Worm (Caenorhabditis elegans) whole organism, midembryonic: ENCODE data around the gene cdc-73.

ENCODE experiments used
- T22C8.4 ChIP-seq: fragments of 200-800 bp; sonication (Bioruptor generic); IDR thresholded peaks from 2 replicates; pipeline ENCODE4 v1.3.6; 2022; ENCODE audit warnings: missing genetic modification characterization, missing compliant biosample characterization
- cog-1 ChIP-seq: sonication (generic microtip); optimal IDR thresholded peaks from 2 replicates; lab custom pipeline; 2016; ENCODE audit warnings: missing genetic modification characterization, missing compliant biosample characterization
- flt-1 ChIP-seq: fragments of 200-800 bp; sonication (Bioruptor generic); IDR thresholded peaks from 2 replicates; pipeline ENCODE4 v1.3.6; 2022; ENCODE audit warnings: missing genetic modification characterization, missing compliant biosample characterization
- klf-2 ChIP-seq: fragments of 200-800 bp; sonication (Bioruptor generic); conservative IDR thresholded peaks from 2 replicates; pipeline ENCODE4 v1.3.6; 2022; ENCODE audit warnings: missing genetic modification reagents, missing genetic modification characterization, missing compliant biosample characterization
- med-1 ChIP-seq: sonication (generic microtip); optimal IDR thresholded peaks from 2 replicates; lab custom pipeline; 2017; ENCODE audit warnings: missing genetic modification characterization, mild to moderate bottlenecking, missing compliant biosample characterization, antibody characterized with exemption, missing genetic modification reagents; ENCODE audit not compliant: insufficient read depth
- ref-1 ChIP-seq: fragments of 200-800 bp; sonication (Bioruptor generic); conservative IDR thresholded peaks from 2 replicates; pipeline ENCODE4 v1.3.6; 2022; ENCODE audit warnings: missing genetic modification reagents, missing genetic modification characterization, missing compliant biosample characterization
- tab-1 ChIP-seq: fragments of 200-800 bp; sonication (Bioruptor generic); IDR thresholded peaks from 2 replicates; pipeline ENCODE4 v1.3.6; 2022; ENCODE audit warnings: missing genetic modification characterization, missing compliant biosample characterization
- ztf-23 ChIP-seq: fragments of 200-800 bp; sonication (Bioruptor generic); IDR thresholded peaks from 2 replicates; pipeline ENCODE4 v1.3.6; 2022; ENCODE audit warnings: missing genetic modification reagents, missing genetic modification characterization, missing compliant biosample characterization
- ztf-29 ChIP-seq: fragments of 200-800 bp; sonication (Bioruptor generic); IDR thresholded peaks from 2 replicates; pipeline ENCODE4 v1.3.6; 2022; ENCODE audit warnings: missing genetic modification reagents, missing genetic modification characterization, missing compliant biosample characterization

Gene cdc-73

ce11 chrIV:4042274-4042673 is at the start of gene cdc-73:
TSS of gene cdc-73 (plus strand) at chrIV:4042575.
- no peak for TF ChIP-seq med-1 (GFP tag; lab: Kevin White, UChicago)
- peak; percentile 60; the same call in 1 of the 2 replicates for TF ChIP-seq ztf-23

DNA sequence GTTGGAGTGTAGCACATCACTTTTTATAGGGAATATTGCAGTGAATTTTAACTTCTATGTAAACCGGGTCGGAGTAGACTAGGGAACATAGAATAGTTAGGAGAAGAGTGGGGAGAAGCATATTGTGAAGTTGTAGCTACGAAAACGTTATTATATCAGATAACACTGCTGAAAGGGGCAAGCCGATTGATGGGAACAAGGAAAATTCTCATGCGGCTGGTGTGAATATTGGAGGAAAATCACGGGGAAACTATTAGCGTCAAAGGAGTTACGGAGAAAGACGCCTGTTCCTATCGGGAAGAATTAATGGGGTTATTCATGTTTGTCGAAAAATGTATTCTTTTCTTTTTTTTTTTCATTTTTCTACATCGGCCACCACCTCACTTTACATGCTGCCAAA is 49.1 kb upstream of the cdc-73 start, which contains the start of gene F47C12.6:
Gene F47C12.6 (minus strand): TSS at position 101 of the 400 bp plus-strand sequence.
- TF ChIP-seq klf-2 (GFP tag; lab: Robert Waterston, UW) (no peak), flt-1 (GFP tag; lab: Robert Waterston, UW) (no peak), ref-1 (GFP tag; lab: Robert Waterston, UW) (no peak), T22C8.4 (GFP tag; lab: Robert Waterston, UW) (no peak), ztf-29 (GFP tag; lab: Robert Waterston, UW) (no peak), med-1 (GFP tag; lab: Kevin White, UChicago) (no peak), ztf-23 (no peak), cog-1 (tag; lab: Kevin White, UChicago) (no peak), tab-1 (no peak)

- TF ChIP-seq flt-1 (GFP tag; lab: Robert Waterston, UW), result no peak
- no peak for TF ChIP-seq T22C8.4 (GFP tag; lab: Robert Waterston, UW)
- TF ChIP-seq ztf-23, result no peak
- TF ChIP-seq med-1 (GFP tag; lab: Kevin White, UChicago), result no peak
- TF ChIP-seq tab-1, result no peak
- TF ChIP-seq cog-1 (tag; lab: Kevin White, UChicago), result no peak
- no peak for TF ChIP-seq ztf-29 (GFP tag; lab: Robert Waterston, UW)
- no peak for TF ChIP-seq klf-2 (GFP tag; lab: Robert Waterston, UW)
- TF ChIP-seq ref-1 (GFP tag; lab: Robert Waterston, UW), result no peak
These were observed 48.1 kb upstream of the cdc-73 start, which contains the start of gene F47C12.13 for ce11 chrIV:3994318-3994717. TSS of gene F47C12.13 (minus strand) at chrIV:3994418.

DNA sequence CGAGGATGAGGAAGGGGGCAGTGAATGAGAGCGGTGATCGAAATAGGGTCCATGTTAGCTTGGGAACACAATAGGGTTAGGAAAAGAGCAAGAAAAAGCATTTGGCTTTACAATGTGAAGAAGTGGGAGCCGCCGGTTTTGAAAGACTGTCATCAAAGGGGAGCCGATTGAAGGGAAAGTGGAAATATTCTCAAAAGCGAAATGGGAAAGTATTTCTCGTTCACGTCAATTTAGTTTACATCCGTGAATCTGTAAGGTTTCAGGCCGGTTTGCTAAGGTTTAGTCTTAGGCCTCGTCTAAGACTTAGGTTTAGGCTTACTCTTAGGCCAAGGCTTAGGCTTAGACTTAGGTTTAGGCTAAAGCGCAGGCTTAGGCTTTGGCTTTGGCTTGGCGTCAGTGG is 47.0 kb upstream of the cdc-73 start, which contains the start of gene F47C12.7:
Gene F47C12.7 (minus strand): TSS at position 101 of the 400 bp plus-strand sequence.
- no peak for TF ChIP-seq ref-1 (GFP tag; lab: Robert Waterston, UW)
- no peak for TF ChIP-seq med-1 (GFP tag; lab: Kevin White, UChicago)
- no peak for TF ChIP-seq cog-1 (tag; lab: Kevin White, UChicago)
- TF ChIP-seq ztf-23, result no peak
- no peak for TF ChIP-seq tab-1
- no peak for TF ChIP-seq klf-2 (GFP tag; lab: Robert Waterston, UW)
- no peak for TF ChIP-seq flt-1 (GFP tag; lab: Robert Waterston, UW)
- TF ChIP-seq T22C8.4 (GFP tag; lab: Robert Waterston, UW), result no peak
- no peak for TF ChIP-seq ztf-29 (GFP tag; lab: Robert Waterston, UW)

DNA sequence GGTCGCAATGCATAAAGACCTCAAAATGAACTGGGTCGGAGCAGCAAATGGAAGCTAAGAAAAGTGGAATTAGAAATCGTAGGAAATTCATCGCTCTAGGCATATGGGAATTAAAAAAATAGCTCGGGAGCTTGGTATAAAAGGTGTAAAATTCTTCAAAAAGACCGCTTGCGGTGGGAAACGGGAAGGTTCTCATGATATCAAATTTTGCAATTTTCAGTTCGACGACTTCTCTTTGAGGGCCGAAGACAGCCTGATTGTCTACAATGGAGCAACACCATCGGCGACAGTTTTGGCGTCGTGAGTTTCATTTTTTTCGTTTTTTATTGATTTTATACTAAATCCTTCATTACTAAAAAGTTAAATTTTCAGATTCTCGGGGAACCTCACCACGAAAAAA is 43.9 kb upstream of the cdc-73 start, which contains the start of gene F47C12.8:
Gene F47C12.8 (minus strand): TSS at position 101 of the 400 bp plus-strand sequence.
- no peak for TF ChIP-seq klf-2 (GFP tag; lab: Robert Waterston, UW)
- no peak for TF ChIP-seq cog-1 (tag; lab: Kevin White, UChicago)
- TF ChIP-seq ztf-29 (GFP tag; lab: Robert Waterston, UW), result no peak
- no peak for TF ChIP-seq ztf-23
- no peak for TF ChIP-seq flt-1 (GFP tag; lab: Robert Waterston, UW)
- TF ChIP-seq tab-1, result no peak

ce11 chrIV:3999662-4000061 is 42.7 kb upstream of the cdc-73 start:
- TF ChIP-seq cog-1 (tag; lab: Kevin White, UChicago), result no peak
- no peak for TF ChIP-seq flt-1 (GFP tag; lab: Robert Waterston, UW)
- TF ChIP-seq ztf-23, result no peak
- TF ChIP-seq klf-2 (GFP tag; lab: Robert Waterston, UW), result no peak
- no peak for TF ChIP-seq T22C8.4 (GFP tag; lab: Robert Waterston, UW)
- no peak for TF ChIP-seq ref-1 (GFP tag; lab: Robert Waterston, UW)
- TF ChIP-seq ztf-29 (GFP tag; lab: Robert Waterston, UW), result no peak
- TF ChIP-seq tab-1, result no peak
- no peak for TF ChIP-seq med-1 (GFP tag; lab: Kevin White, UChicago)

DNA sequence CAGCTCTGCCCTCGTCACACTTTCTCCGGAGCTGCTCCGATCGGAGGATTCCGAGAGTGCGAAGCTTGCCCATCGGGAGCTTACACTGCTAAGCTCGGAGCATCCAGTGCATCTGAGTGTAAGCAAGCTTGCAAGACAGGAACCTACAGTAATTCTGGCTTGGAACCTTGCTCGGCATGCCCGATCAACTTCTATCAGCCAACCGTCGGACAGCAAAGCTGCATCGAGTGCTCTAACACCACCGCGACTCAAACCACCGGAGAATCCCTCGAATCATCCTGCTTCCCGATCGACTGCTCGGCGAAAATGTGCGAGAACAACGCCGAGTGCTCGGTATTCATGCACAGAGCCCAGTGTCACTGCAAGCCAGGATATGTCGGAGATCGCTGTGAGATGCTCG is 38.2 kb upstream of the cdc-73 start:
- TF ChIP-seq ref-1 (GFP tag; lab: Robert Waterston, UW) (no peak), cog-1 (tag; lab: Kevin White, UChicago) (no peak), flt-1 (GFP tag; lab: Robert Waterston, UW) (no peak), T22C8.4 (GFP tag; lab: Robert Waterston, UW) (no peak), med-1 (GFP tag; lab: Kevin White, UChicago) (no peak), tab-1 (no peak), ztf-29 (GFP tag; lab: Robert Waterston, UW) (no peak), ztf-23 (no peak), klf-2 (GFP tag; lab: Robert Waterston, UW) (no peak)

- TF ChIP-seq ztf-29 (GFP tag; lab: Robert Waterston, UW) (no peak), flt-1 (GFP tag; lab: Robert Waterston, UW) (no peak), cog-1 (tag; lab: Kevin White, UChicago) (no peak), med-1 (GFP tag; lab: Kevin White, UChicago) (no peak), ztf-23 (no peak), ref-1 (GFP tag; lab: Robert Waterston, UW) (no peak), tab-1 (no peak), klf-2 (GFP tag; lab: Robert Waterston, UW) (no peak), T22C8.4 (GFP tag; lab: Robert Waterston, UW) (no peak)
These were observed 37.2 kb upstream of the cdc-73 start for ce11 chrIV:4005166-4005565.

DNA sequence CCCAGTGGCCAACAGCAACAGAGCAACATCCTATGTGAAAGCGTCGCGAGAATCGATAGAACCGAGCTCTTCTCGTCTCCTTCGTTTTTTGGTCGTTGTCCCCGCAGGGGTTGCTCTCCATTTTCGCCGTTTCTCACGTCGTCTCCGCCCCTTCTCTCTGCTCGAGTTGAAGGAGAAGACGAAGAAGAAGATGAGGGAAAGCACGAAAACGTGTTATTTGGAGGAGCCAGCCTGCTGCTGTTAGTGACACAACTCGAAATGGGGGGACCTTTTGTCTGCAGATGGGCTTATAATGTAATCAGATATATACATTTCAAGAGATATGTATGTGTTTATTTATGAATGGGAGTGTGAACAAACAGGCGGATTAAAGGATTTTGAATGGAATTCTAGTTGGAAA is 34.7 kb upstream of the cdc-73 start, which contains the start of gene W02C12.2:
Gene W02C12.2 (minus strand): TSS at position 277 of the 400 bp plus-strand sequence.
- TF ChIP-seq cog-1 (tag; lab: Kevin White, UChicago) (no peak), ztf-23 (peak; percentile 14; the same call in 1 of the 2 replicates), tab-1 (no peak), ref-1 (GFP tag; lab: Robert Waterston, UW) (no peak), T22C8.4 (GFP tag; lab: Robert Waterston, UW) (no peak)
